Worm (Caenorhabditis elegans) whole organism, mixed stage, embryonic: ENCODE measurements around the gene B0454.26.

Experiments used
- drap-1 ChIP-seq: fragments of 200-800 bp; sonication (Bioruptor generic); optimal IDR thresholded peaks from 3 replicates; lab custom pipeline; 2018; ENCODE audit warnings: mild to moderate bottlenecking, missing genetic modification characterization, missing compliant biosample characterization
- elt-3 ChIP-seq: fragments of 150-350 bp; optimal IDR thresholded peaks from 2 replicates; lab custom pipeline; 2014; ENCODE audit warnings: missing biosample characterization, missing genetic modification characterization
- nhr-237 ChIP-seq: fragments of 150-350 bp; optimal IDR thresholded peaks from 2 replicates; lab custom pipeline; 2014; ENCODE audit warnings: missing biosample characterization, missing genetic modification characterization
- snpc-4 ChIP-seq: fragments of 150-350 bp; optimal IDR thresholded peaks from 2 replicates; lab custom pipeline; 2014; ENCODE audit warnings: missing biosample characterization, missing genetic modification characterization
- unc-39 ChIP-seq: fragments of 150-350 bp; optimal IDR thresholded peaks from 2 replicates; lab custom pipeline; 2014; ENCODE audit warnings: missing biosample characterization, missing genetic modification characterization

DNA sequence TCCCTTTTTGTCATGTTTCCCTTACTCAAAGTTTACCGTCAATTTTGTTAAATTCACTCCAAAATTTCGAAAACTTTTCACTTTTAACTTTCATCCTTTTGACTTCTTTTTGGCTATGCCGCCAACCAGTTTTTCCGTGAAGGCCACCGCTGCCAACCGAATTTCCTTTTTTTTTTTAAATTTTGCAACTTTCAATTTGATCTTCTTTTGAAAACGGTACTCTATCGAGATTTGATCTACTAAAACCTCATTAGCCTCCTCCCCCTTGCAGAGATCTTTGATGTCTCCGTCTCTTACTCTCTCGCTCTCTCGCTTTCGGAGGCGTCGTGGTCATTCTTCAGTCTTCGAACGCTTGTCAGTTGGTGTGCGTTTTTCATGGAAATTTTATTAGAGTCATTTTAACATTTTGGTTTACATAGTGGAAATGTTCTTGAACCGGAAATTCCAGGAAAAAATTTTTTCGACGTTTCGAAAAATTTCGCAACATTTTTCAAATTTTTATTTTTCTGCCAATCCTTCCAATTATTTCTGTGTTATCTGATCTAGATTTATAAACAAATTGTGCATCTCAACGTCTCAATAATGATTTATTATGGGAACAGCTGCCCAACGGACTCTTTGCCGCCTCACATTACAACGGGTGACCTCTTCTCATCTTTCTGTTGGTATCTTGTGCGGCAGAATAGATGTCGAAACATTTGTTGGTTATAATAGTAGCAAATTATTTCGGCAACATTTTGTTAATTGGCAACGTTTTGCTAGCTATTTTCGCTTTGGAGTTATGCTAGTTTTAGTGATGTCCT lies 43.6 kb downstream of the B0454.26 start:
- TF ChIP-seq elt-3, result no peak
- no peak for TF ChIP-seq snpc-4
- TF ChIP-seq nhr-237, result no peak
- peak; percentile 42 for TF ChIP-seq unc-39 (tag; lab: Kevin White, UChicago)
- no peak for TF ChIP-seq drap-1 (GFP tag; lab: Kevin White, UChicago)
